Worm (Caenorhabditis elegans) whole organism, early embryonic: ENCODE results near the gene dpy-26.
A peak's percentile ranks its signal among the peaks of the same experiment; 100 is the strongest.
"Not testable (repeated sequence)": the region's sequence is repeated elsewhere in the genome, so short reads cannot be mapped to it uniquely, and the experiment has no call there.

Experiments used
- B0310.2 ChIP-seq: sonication (generic microtip); optimal IDR thresholded peaks from 2 replicates; lab custom pipeline; 2016; ENCODE audit warnings: mild to moderate bottlenecking, missing genetic modification characterization, missing compliant biosample characterization
- F13C5.2 ChIP-seq: sonication (generic microtip); optimal IDR thresholded peaks from 2 replicates; lab custom pipeline; 2017; ENCODE audit warnings: mild to moderate bottlenecking, missing genetic modification characterization, inconsistent platforms, missing compliant biosample characterization
- aly-1 ChIP-seq: sonication (generic microtip); optimal IDR thresholded peaks from 2 replicates; lab custom pipeline; 2016; ENCODE audit warnings: missing genetic modification characterization, missing compliant biosample characterization
- ama-1 ChIP-seq: fragments of 150-350 bp; optimal IDR thresholded peaks from 2 replicates; lab custom pipeline; 2014
- ceh-13 ChIP-seq: fragments of 200-800 bp; sonication (Bioruptor generic); optimal IDR thresholded peaks from 2 replicates; lab custom pipeline; 2018; ENCODE audit warnings: mild to moderate bottlenecking, missing genetic modification characterization, missing compliant biosample characterization
- ceh-36 ChIP-seq: sonication (generic microtip); optimal IDR thresholded peaks from 2 replicates; lab custom pipeline; 2016; ENCODE audit warnings: missing genetic modification characterization, inconsistent platforms, missing compliant biosample characterization
- ets-7 ChIP-seq: sonication (generic microtip); optimal IDR thresholded peaks from 2 replicates; lab custom pipeline; 2016; ENCODE audit warnings: missing genotype, missing genetic modification characterization, missing compliant biosample characterization
- flt-1 ChIP-seq: fragments of 200-800 bp; sonication (Bioruptor generic); IDR thresholded peaks from 2 replicates; pipeline ENCODE4 v1.3.6; 2022; ENCODE audit warnings: missing genetic modification characterization, missing compliant biosample characterization
- hmbx-1 ChIP-seq: sonication (generic microtip); optimal IDR thresholded peaks from 2 replicates; lab custom pipeline; 2016; ENCODE audit warnings: mild to moderate bottlenecking, missing genetic modification characterization, missing compliant biosample characterization
- hmg-4 ChIP-seq: fragments of 200-800 bp; sonication (Bioruptor generic); optimal IDR thresholded peaks from 2 replicates; lab custom pipeline; 2018; ENCODE audit warnings: mild to moderate bottlenecking, missing genetic modification characterization, missing compliant biosample characterization
- hnd-1 ChIP-seq: sonication (generic microtip); optimal IDR thresholded peaks from 2 replicates; lab custom pipeline; 2016; ENCODE audit warnings: missing genetic modification characterization, missing compliant biosample characterization
- pes-1 ChIP-seq: fragments of 200-800 bp; sonication (Bioruptor generic); IDR thresholded peaks from 2 replicates; pipeline ENCODE4 v1.3.6; 2022; ENCODE audit warnings: missing genetic modification reagents, missing genetic modification characterization, missing compliant biosample characterization
- scrt-1 ChIP-seq: fragments of 200-800 bp; sonication (Bioruptor generic); IDR thresholded peaks from 2 replicates; pipeline ENCODE4 v1.3.6; 2022; ENCODE audit warnings: missing genetic modification characterization, missing compliant biosample characterization
- sea-1 ChIP-seq: fragments of 200-800 bp; sonication (Bioruptor generic); conservative IDR thresholded peaks from 2 replicates; pipeline ENCODE4 v1.3.6; 2022; ENCODE audit warnings: missing genetic modification characterization, missing compliant biosample characterization
- tbx-11 ChIP-seq: fragments of 200-800 bp; sonication (Bioruptor generic); IDR thresholded peaks from 2 replicates; pipeline ENCODE4 v1.3.6; 2022; ENCODE audit warnings: missing genetic modification characterization, missing compliant biosample characterization
- tbx-37 ChIP-seq: fragments of 200-800 bp; sonication (Bioruptor generic); conservative IDR thresholded peaks from 2 replicates; pipeline ENCODE4 v1.3.6; 2022; ENCODE audit warnings: missing genetic modification reagents, missing genetic modification characterization, missing compliant biosample characterization
- tra-4 ChIP-seq: sonication (generic microtip); optimal IDR thresholded peaks from 2 replicates; lab custom pipeline; 2017; ENCODE audit warnings: missing genetic modification characterization, missing compliant biosample characterization

dpy-26 gene

ce11 chrIV:12451225-12451831 is at the start of gene dpy-26:
Gene dpy-26, minus strand, starts transcription at chrIV:12451335.
- TF ChIP-seq tbx-37 (GFP tag; lab: Robert Waterston, UW) (no peak), ceh-36 (tag; lab: Kevin White, UChicago) (no peak), F13C5.2 (peak; percentile 18)

ce11 chrIV:12498238-12498637 is 47.1 kb upstream of the dpy-26 start, which contains the start of gene sru-19:
Gene sru-19, plus strand, starts transcription at chrIV:12498538.
- TF ChIP-seq ceh-13, result no peak
- TF ChIP-seq hmbx-1, result no peak
- no peak for TF ChIP-seq tra-4
- TF ChIP-seq hmg-4, result no peak

ce11 chrIV:12495196-12495595 is 44.1 kb upstream of the dpy-26 start, which contains the start of gene sru-20:
Gene sru-20, plus strand, starts transcription at chrIV:12495496.
- no peak for TF ChIP-seq sea-1

- TF ChIP-seq ama-1 (lab: Kevin White, UChicago) (no peak), ets-7 (tag; lab: Kevin White, UChicago) (no peak), F13C5.2 (no peak), B0310.2 (tag; lab: Kevin White, UChicago) (no peak), tra-4 (no peak), flt-1 (GFP tag; lab: Robert Waterston, UW) (no peak), ceh-13 (no peak), tbx-37 (GFP tag; lab: Robert Waterston, UW) (no peak), hmbx-1 (no peak), tbx-11 (GFP tag; lab: Robert Waterston, UW) (no peak), pes-1 (GFP tag; lab: Robert Waterston, UW) (no peak), ceh-36 (tag; lab: Kevin White, UChicago) (no peak), scrt-1 (no peak)
Measured at ce11 chrIV:12490491-12490890, 39.4 kb upstream of the dpy-26 start, which contains the start of gene him-6. Gene him-6, plus strand, starts transcription at chrIV:12490791.

- TF ChIP-seq tbx-37 (GFP tag; lab: Robert Waterston, UW) (no peak), tra-4 (no peak), tbx-11 (GFP tag; lab: Robert Waterston, UW) (no peak), F13C5.2 (no peak), hmbx-1 (no peak), hmg-4 (no peak), aly-1 (tag; lab: Kevin White, UChicago) (no peak), scrt-1 (no peak), ets-7 (tag; lab: Kevin White, UChicago) (no peak), ama-1 (lab: Kevin White, UChicago) (no peak), sea-1 (no peak), ceh-36 (tag; lab: Kevin White, UChicago) (no peak), pes-1 (GFP tag; lab: Robert Waterston, UW) (no peak), B0310.2 (tag; lab: Kevin White, UChicago) (no peak), ceh-13 (no peak), flt-1 (GFP tag; lab: Robert Waterston, UW) (no peak), hnd-1 (tag; lab: Kevin White, UChicago) (no peak)
Measured at ce11 chrIV:12487194-12487593, 36.1 kb upstream of the dpy-26 start, which contains the start of gene sru-26. Gene sru-26, plus strand, starts transcription at chrIV:12487494.

- not testable (repeated sequence) for TF ChIP-seq pes-1 (GFP tag; lab: Robert Waterston, UW); F13C5.2; hmg-4
Measured at ce11 chrIV:12484479-12484878, 33.3 kb upstream of the dpy-26 start, which contains the start of gene T04A11.4. Gene T04A11.4, minus strand, starts transcription at chrIV:12484579.

- TF ChIP-seq ceh-13; ets-7 (tag; lab: Kevin White, UChicago); flt-1 (GFP tag; lab: Robert Waterston, UW): not testable (repeated sequence)
Measured at ce11 chrIV:12478711-12479110, 27.6 kb upstream of the dpy-26 start, which contains the start of gene igdb-1. Gene igdb-1, plus strand, starts transcription at chrIV:12479011.

ce11 chrIV:12476942-12477341 is 25.8 kb upstream of the dpy-26 start, which contains the start of gene T04A11.1:
Gene T04A11.1, minus strand, starts transcription at chrIV:12477042.
- not testable (repeated sequence) for TF ChIP-seq tra-4; tbx-37 (GFP tag; lab: Robert Waterston, UW); F13C5.2

ce11 chrIV:12468359-12468758 is 17.2 kb upstream of the dpy-26 start, which contains the start of gene igdb-2:
Gene igdb-2, plus strand, starts transcription at chrIV:12468659.
- no peak for TF ChIP-seq tbx-11 (GFP tag; lab: Robert Waterston, UW)

ce11 chrIV:12467761-12468160 is 16.6 kb upstream of the dpy-26 start:
- TF ChIP-seq tbx-11 (GFP tag; lab: Robert Waterston, UW) (no peak), ets-7 (tag; lab: Kevin White, UChicago) (no peak), aly-1 (tag; lab: Kevin White, UChicago) (no peak), ceh-13 (no peak), tra-4 (no peak), F13C5.2 (no peak), hnd-1 (tag; lab: Kevin White, UChicago) (no peak), B0310.2 (tag; lab: Kevin White, UChicago) (no peak), ama-1 (lab: Kevin White, UChicago) (no peak), flt-1 (GFP tag; lab: Robert Waterston, UW) (no peak), ceh-36 (tag; lab: Kevin White, UChicago) (no peak), scrt-1 (no peak), hmbx-1 (no peak), tbx-37 (GFP tag; lab: Robert Waterston, UW) (no peak), hmg-4 (no peak), sea-1 (no peak), pes-1 (GFP tag; lab: Robert Waterston, UW) (no peak)
